Worm (Caenorhabditis elegans) whole organism, L2 larva: Measurements from ENCODE around the gene snpc-3.1.

Source experiments
- lin-39 ChIP-seq: fragments of 150-350 bp; optimal IDR thresholded peaks from 2 replicates; lab custom pipeline; 2014; ENCODE audit warnings: missing biosample characterization, missing genetic modification reagents, missing genetic modification characterization
- nhr-237 ChIP-seq: fragments of 150-350 bp; optimal IDR thresholded peaks from 2 replicates; lab custom pipeline; 2014; ENCODE audit warnings: missing biosample characterization, missing genetic modification characterization
- nhr-77 ChIP-seq: fragments of 150-350 bp; optimal IDR thresholded peaks from 2 replicates; lab custom pipeline; 2014; ENCODE audit warnings: missing biosample characterization, missing genetic modification characterization
- snpc-4 ChIP-seq: fragments of 150-350 bp; optimal IDR thresholded peaks from 2 replicates; lab custom pipeline; 2014; ENCODE audit warnings: missing biosample characterization, missing genetic modification characterization
- unc-62 ChIP-seq: fragments of 150-350 bp; optimal IDR thresholded peaks from 2 replicates; lab custom pipeline; 2014; ENCODE audit warnings: missing biosample characterization, missing genetic modification reagents, missing genetic modification characterization

- TF ChIP-seq nhr-237 (tag; lab: Kevin White, UChicago) (no peak), lin-39 (tag; lab: Kevin White, UChicago) (no peak), nhr-77 (tag; lab: Kevin White, UChicago) (no peak), unc-62 (GFP tag; lab: Kevin White, UChicago) (no peak), snpc-4 (tag; lab: Kevin White, UChicago) (no peak)
Measured at ce11 chrIV:5533556-5533955, 47.5 kb upstream of the snpc-3.1 start.
